Worm (Caenorhabditis elegans): ENCODE data around the gene F12F6.1.

The F12F6.1 gene

DNA sequence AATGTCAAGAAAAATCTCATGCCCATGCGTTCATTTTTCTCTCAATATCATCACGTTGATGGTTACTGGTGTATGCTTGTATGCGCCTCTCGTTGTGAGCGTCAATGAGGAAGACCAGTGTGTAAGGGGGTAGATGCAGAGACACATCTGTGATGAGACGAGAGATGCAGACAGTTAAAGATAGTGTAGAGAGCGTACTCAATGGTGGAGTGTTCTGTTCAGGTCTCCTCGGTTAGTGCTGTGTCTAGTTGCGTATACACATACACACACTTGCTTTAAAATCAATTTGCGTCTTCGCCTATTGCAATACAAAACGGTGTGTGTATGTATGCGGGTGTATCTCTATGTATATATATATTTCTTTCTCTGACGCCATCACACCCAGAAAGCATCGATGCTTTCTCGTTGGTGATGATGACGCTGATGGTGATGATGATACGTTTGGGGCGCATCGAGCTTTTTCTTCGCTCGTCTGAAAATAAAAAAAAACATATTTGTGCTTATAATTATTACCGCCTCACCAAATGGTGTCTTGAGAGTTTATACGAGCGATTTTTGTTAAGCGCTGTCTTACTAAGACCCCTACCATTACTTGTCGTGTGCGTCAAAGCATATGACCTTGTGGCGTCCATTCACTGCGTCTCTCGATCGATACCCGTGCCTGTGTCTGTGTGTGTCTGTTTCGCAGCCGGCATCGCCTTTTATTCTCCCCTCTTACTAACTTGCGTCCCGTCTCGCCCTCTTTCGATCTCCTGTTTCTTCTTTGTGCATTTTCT is 9.8 kb downstream of the F12F6.1 start, which contains the start of gene F40F11.3 (continued):
- TF ChIP-seq lin-13 (GFP tag; optimal IDR thresholded peaks at IDR 0.05) (peak; percentile 68), pag-3 (tag; optimal IDR thresholded peaks at IDR 0.05; ENCODE audit: borderline replicate concordance, insufficient read depth) (no peak), skn-1 (tag; optimal IDR thresholded peaks at IDR 0.05) (peak; percentile 67), C04F5.9 (tag; optimal IDR thresholded peaks at IDR 0.05) (peak; percentile 61), sox-4 (tag; optimal IDR thresholded peaks at IDR 0.05) (peak; percentile 66), mep-1 (tag; optimal IDR thresholded peaks at IDR 0.05) (peak; percentile 86), nhr-85 (tag) (peak; percentile 94), nhr-76 (tag; optimal IDR thresholded peaks at IDR 0.05) (no peak), nhr-11 (tag; optimal IDR thresholded peaks at IDR 0.05) (peak; percentile 50), ceh-8 (GFP tag; optimal IDR thresholded peaks at IDR 0.05) (peak; percentile 80)

DNA sequence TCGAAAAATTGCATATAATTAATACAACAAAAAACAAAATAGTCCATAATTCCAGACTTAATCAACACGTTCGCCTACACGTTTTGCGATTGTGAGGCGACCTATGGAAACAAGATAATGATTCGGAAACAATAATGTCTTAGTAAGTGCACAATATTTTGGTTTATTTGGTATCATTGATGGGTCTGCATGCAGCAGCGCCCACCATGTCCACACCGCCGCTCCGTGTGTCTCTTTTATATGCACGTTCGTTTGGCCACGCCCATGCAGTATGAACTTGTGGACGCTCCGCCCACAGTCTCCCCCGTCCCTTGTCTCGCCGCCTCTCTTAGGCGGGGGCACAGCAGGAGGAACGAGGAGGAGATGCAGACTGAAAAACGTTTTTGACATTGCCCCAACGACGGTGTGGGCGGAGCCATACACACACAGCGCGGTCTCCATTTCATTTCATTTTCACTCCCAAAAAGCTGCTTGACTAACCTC is 10.5 kb downstream of the F12F6.1 start, which contains the start of gene mig-38:
Gene mig-38 (plus strand): TSS at position 54 of the 483 bp plus-strand sequence.
- TF ChIP-seq ceh-90 (tag; optimal IDR thresholded peaks at IDR 0.05), result no peak
- TF ChIP-seq unc-130 (tag; optimal IDR thresholded peaks at IDR 0.05), result no peak
- TF ChIP-seq nhr-237 (tag; optimal IDR thresholded peaks at IDR 0.05), result no peak
- no peak for TF ChIP-seq egl-27 (tag; optimal IDR thresholded peaks at IDR 0.05)
- peak; percentile 29 for TF ChIP-seq dsc-1 (tag; optimal IDR thresholded peaks at IDR 0.05)
- no peak for TF ChIP-seq pqm-1 (tag; optimal IDR thresholded peaks at IDR 0.05)
- no peak for TF ChIP-seq grh-1 (GFP tag; IDR thresholded peaks at IDR 0.05)
- TF ChIP-seq F16B12.6 (tag; optimal IDR thresholded peaks at IDR 0.05), result no peak
- peak in 1 of 2 experiments; percentile 43 for TF ChIP-seq mdl-1 (tag; optimal IDR thresholded peaks at IDR 0.05)
- no peak for TF ChIP-seq unc-30 (tag; optimal IDR thresholded peaks at IDR 0.05)
- TF ChIP-seq nhr-11 (tag; optimal IDR thresholded peaks at IDR 0.05), result no peak
- TF ChIP-seq ceh-82 (tag; optimal IDR thresholded peaks at IDR 0.05), result peak; percentile 8 to 63 (median 33)
- no peak for TF ChIP-seq ets-5 (GFP tag; IDR thresholded peaks at IDR 0.05)
- TF ChIP-seq unc-86 (tag; optimal IDR thresholded peaks at IDR 0.05), result peak; percentile 44
- TF ChIP-seq nhr-90 (tag; optimal IDR thresholded peaks at IDR 0.05; ENCODE audit: poor library complexity), result no peak
- peak; percentile 70 for TF ChIP-seq nhr-71 (tag; optimal IDR thresholded peaks at IDR 0.05)
- peak in 1 of 2 experiments; percentile 14 for TF ChIP-seq ztf-11 (tag; optimal IDR thresholded peaks at IDR 0.05)
- no peak for TF ChIP-seq lin-15B (tag; optimal IDR thresholded peaks at IDR 0.05)
- TF ChIP-seq Y116A8C.19 (tag; optimal IDR thresholded peaks at IDR 0.05; ENCODE audit: borderline replicate concordance), result no peak
- no peak for TF ChIP-seq tlp-1 (tag; optimal IDR thresholded peaks at IDR 0.05)
- peak; percentile 51 for TF ChIP-seq lir-3 (tag; optimal IDR thresholded peaks at IDR 0.05; ENCODE audit: poor library complexity)
- no peak for TF ChIP-seq aha-1 (tag; optimal IDR thresholded peaks at IDR 0.05)
- no peak for TF ChIP-seq ceh-8 (GFP tag; optimal IDR thresholded peaks at IDR 0.05)
- TF ChIP-seq elt-2 (tag; optimal IDR thresholded peaks at IDR 0.05), result peak; percentile 25
- TF ChIP-seq ceh-88 (GFP tag; IDR thresholded peaks at IDR 0.05), result no peak
- TF ChIP-seq C16A3.4 (tag; optimal IDR thresholded peaks at IDR 0.05), result no peak
- TF ChIP-seq swsn-7 (tag; optimal IDR thresholded peaks at IDR 0.05), result peak; percentile 39
- peak; percentile 13 for TF ChIP-seq skn-1 (tag; optimal IDR thresholded peaks at IDR 0.05)
- TF ChIP-seq aly-2 (tag; optimal IDR thresholded peaks at IDR 0.05), result peak; percentile 19
- TF ChIP-seq hpl-2 (GFP tag; optimal IDR thresholded peaks at IDR 0.05), result no peak
- no peak for TF ChIP-seq unc-98 (GFP tag; IDR thresholded peaks at IDR 0.05)
- peak; percentile 39 for TF ChIP-seq rnt-1 (tag; optimal IDR thresholded peaks at IDR 0.05)
- peak; percentile 62 for TF ChIP-seq fkh-8 (tag; optimal IDR thresholded peaks at IDR 0.05)
- peak; percentile 6 for TF ChIP-seq xbp-1 (tag; optimal IDR thresholded peaks at IDR 0.05)
- peak; percentile 70 for TF ChIP-seq nhr-20 (tag; optimal IDR thresholded peaks at IDR 0.05)
- TF ChIP-seq jun-1 (tag; optimal IDR thresholded peaks at IDR 0.05), result no peak
- TF ChIP-seq elt-3 (tag; optimal IDR thresholded peaks at IDR 0.05), result no peak
- no peak for TF ChIP-seq nhr-84 (tag; optimal IDR thresholded peaks at IDR 0.05)
- no peak for TF ChIP-seq nhr-12 (tag; optimal IDR thresholded peaks at IDR 0.05)
- no peak for TF ChIP-seq sup-37 (GFP tag; optimal IDR thresholded peaks at IDR 0.05)
- TF ChIP-seq efl-1 (optimal IDR thresholded peaks at IDR 0.05), result peak in 1 of 2 experiments; percentile 24
- TF ChIP-seq efl-1 (GFP tag; optimal IDR thresholded peaks at IDR 0.05 in 1 of 2), result no peak
- TF ChIP-seq nhr-19 (GFP tag; conservative IDR thresholded peaks at IDR 0.05), result peak; percentile 18; the same call in 1 of the 2 replicates
- TF ChIP-seq nhr-76 (tag; optimal IDR thresholded peaks at IDR 0.05), result no peak

All from whole organism, L1 larva.